Worm (Caenorhabditis elegans): ENCODE measurements around the gene T11B7.1.

The T11B7.1 gene

DNA sequence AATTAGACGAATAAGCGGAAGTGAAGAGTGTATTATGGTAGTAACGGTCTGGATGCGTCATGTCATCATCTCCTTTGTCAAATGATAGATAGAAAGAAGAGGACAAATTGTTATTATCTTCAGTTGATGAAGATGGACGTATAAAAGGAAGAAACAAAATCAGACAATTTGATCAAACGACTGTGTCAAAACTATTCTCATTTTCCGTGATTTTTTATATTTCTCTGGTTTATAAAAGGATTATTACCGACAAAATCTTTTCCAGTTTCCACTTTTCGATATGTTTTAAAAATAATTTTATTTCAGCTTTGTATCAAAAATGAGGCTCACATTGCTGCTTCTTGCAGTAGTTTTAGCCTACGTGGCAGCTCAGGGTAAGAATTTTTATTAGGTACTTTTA lies 24.5 kb upstream of the T11B7.1 start, which contains the start of gene grsp-2:
Gene grsp-2, plus strand, starts transcription at position 301 of the 400 bp plus-strand sequence.
- no peak for TF ChIP-seq lin-39 (tag; optimal IDR thresholded peaks at IDR 0.05)
- TF ChIP-seq sma-3 (GFP tag; optimal IDR thresholded peaks at IDR 0.05) = peak; percentile 35
- no peak for TF ChIP-seq elt-1 (tag; optimal IDR thresholded peaks at IDR 0.05)

DNA sequence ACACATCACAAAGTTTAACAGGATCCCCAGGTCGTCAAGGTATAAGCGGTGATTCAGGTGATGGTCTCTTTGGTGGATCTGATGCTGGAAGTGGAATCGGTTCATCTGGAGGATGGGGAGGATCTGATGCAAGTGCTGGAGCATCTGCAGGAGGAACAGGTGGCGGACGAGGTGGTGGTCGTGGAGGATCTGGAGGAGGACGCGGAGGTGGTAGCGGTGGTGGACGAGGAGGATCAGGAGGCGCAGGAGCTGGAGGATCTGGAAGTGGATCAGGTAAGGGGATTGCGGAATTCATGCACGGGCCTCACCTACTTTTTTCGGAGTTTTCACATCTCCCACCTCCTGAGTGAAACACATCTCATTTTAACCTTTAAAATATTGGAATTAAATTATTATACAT lies 23.9 kb upstream of the T11B7.1 start:
- no peak for TF ChIP-seq lin-11 (tag; optimal IDR thresholded peaks at IDR 0.05)
- no peak for TF ChIP-seq sem-4 (tag; optimal IDR thresholded peaks at IDR 0.05)

DNA sequence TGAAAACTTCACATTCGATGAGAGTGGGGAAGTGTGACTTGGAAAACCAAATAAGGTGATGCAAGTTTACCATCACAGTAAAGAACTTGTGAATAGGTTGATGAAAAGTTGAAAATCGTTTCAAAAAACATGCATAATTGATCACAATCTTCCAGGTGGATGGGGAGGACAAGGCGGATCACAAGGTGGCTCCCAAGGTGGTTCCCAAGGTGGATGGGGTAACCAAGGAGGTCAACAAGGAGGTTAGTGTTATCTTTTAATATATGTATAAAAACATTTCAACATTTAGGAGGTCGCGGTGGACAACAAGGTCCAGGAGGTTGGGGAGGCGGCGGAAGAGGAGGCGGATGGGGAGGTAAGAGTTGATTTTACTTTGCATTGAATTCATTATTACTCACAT lies 22.9 kb upstream of the T11B7.1 start, which contains the start of gene T28C6.10:
Gene T28C6.10, plus strand, starts transcription at position 301 of the 400 bp plus-strand sequence.
- TF ChIP-seq ztf-11 (tag; optimal IDR thresholded peaks at IDR 0.05) (no peak), nhr-21 (tag; optimal IDR thresholded peaks at IDR 0.05) (no peak), mab-5 (tag; optimal IDR thresholded peaks at IDR 0.05) (no peak), nhr-77 (tag; optimal IDR thresholded peaks at IDR 0.05) (no peak), alr-1 (tag; optimal IDR thresholded peaks at IDR 0.05) (no peak)

DNA sequence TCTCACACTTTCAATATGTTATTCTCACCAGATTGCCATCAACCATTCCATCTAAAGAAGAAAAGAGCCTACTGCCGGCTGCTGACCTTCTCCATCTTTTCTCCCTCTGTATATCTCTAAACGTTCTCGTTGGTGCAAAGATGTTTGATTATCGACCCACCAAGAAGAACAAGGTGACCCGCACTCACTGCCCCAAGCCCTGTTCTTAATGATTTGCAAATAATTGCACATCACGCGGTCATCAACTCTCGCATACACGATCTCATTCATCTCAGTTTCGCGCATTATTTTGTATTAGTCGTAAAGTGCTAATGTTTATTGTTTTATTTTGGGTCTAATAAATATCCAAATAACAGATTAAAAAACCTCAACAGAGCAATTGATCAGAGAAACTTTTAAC lies 21.0 kb upstream of the T11B7.1 start:
- TF ChIP-seq nhr-25 (tag; optimal IDR thresholded peaks at IDR 0.05) = peak; percentile 12
- no peak for TF ChIP-seq nhr-129 (tag; optimal IDR thresholded peaks at IDR 0.05)
- no peak for TF ChIP-seq crh-2 (tag; optimal IDR thresholded peaks at IDR 0.05)
- TF ChIP-seq ztf-11 (tag; optimal IDR thresholded peaks at IDR 0.05) = no peak
- no peak for TF ChIP-seq mdl-1 (tag; optimal IDR thresholded peaks at IDR 0.05)
- TF ChIP-seq unc-55 (GFP tag; optimal IDR thresholded peaks at IDR 0.05) = no peak
- no peak for TF ChIP-seq sem-4 (tag; optimal IDR thresholded peaks at IDR 0.05)
- TF ChIP-seq ztf-4 (tag; optimal IDR thresholded peaks at IDR 0.05) = no peak

DNA sequence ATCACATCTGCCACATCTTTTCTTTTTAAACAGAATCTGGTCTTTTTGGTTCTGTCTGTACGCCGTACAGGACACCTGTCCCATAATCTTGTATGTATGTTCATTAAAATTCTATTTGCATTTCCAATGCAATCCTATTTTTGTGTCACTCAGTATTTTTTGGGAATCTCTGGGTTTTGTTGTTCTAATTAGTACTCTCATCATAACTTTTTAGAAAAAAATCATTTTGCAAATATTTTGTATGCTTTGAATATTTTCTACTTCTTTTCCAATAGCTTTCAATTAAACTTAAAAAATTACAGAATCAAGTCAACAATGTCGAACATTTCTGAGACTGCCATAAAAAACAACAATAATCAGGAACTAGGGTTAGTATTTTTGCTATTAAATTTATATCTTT lies 20.5 kb upstream of the T11B7.1 start, which contains the start of gene T28C6.3:
Gene T28C6.3, plus strand, starts transcription at position 301 of the 400 bp plus-strand sequence.
- no peak for TF ChIP-seq nhr-21 (tag; optimal IDR thresholded peaks at IDR 0.05)
- no peak for TF ChIP-seq unc-39 (tag; optimal IDR thresholded peaks at IDR 0.05)
- TF ChIP-seq ZK546.5 (tag; optimal IDR thresholded peaks at IDR 0.05) = no peak
- no peak for TF ChIP-seq nhr-23 (tag; optimal IDR thresholded peaks at IDR 0.05)
- no peak for TF ChIP-seq nhr-11 (tag; optimal IDR thresholded peaks at IDR 0.05)
- no peak for TF ChIP-seq elt-1 (tag; optimal IDR thresholded peaks at IDR 0.05)
- TF ChIP-seq sma-9 (GFP tag; optimal IDR thresholded peaks at IDR 0.05) = no peak
- TF ChIP-seq sma-9 (tag; optimal IDR thresholded peaks at IDR 0.05) = no peak
- TF ChIP-seq skn-1 (tag; optimal IDR thresholded peaks at IDR 0.05) = no peak
- TF ChIP-seq nhr-77 (tag; optimal IDR thresholded peaks at IDR 0.05) = no peak
- no peak for TF ChIP-seq ceh-16 (tag; optimal IDR thresholded peaks at IDR 0.05)
- TF ChIP-seq gmeb-1 (tag; optimal IDR thresholded peaks at IDR 0.05) = no peak
- TF ChIP-seq unc-62 (GFP tag; optimal IDR thresholded peaks at IDR 0.05) = no peak
- TF ChIP-seq nhr-25 (tag; optimal IDR thresholded peaks at IDR 0.05) = no peak

DNA sequence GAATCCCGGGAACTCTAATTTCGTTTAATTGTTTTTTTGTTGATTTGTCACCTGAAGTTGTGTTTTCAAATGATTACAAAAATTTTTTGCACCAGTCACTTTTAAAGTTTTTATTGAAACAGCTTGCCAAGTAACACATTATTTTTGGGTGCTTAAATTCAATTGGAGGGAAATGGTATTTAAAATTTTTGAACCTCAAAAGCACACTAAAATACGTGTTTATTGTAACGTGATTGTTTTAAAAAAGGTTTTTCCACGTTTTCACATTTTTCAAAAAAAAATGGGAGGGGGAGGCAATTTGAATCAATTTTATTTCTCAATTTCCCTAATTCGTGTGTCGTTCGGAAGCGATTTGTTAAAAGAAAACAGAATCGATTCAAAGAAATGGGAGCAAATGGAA lies 19.4 kb upstream of the T11B7.1 start, which contains the start of gene T28C6.5:
Gene T28C6.5, plus strand, starts transcription at position 301 of the 400 bp plus-strand sequence.
- TF ChIP-seq nhr-25 (tag; optimal IDR thresholded peaks at IDR 0.05) = no peak
- TF ChIP-seq sma-9 (GFP tag; optimal IDR thresholded peaks at IDR 0.05) = no peak
- no peak for TF ChIP-seq sma-9 (tag; optimal IDR thresholded peaks at IDR 0.05)
- no peak for TF ChIP-seq mdl-1 (tag; optimal IDR thresholded peaks at IDR 0.05)
- TF ChIP-seq zag-1 (tag; optimal IDR thresholded peaks at IDR 0.05) = no peak
- TF ChIP-seq lin-39 (tag; optimal IDR thresholded peaks at IDR 0.05) = no peak

DNA sequence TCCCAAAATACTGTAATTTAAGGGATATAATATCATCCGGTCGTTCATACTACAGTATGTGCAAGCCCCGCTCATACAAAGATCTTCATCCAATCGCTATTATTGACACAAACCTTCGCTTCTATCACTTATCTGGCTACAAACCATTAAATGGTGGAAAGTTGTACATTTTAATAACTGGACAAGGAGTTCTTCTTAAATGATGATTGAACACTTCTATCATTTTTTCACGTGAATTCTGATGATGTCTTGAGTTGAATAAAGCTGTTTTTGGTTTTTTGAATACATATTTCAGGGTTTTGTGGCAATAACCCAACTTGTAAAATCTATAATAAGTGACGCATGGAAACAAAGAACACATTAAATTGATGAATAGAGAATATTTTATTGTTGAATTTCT lies 17.9 kb upstream of the T11B7.1 start:
- TF ChIP-seq nhr-77 (tag; optimal IDR thresholded peaks at IDR 0.05) (no peak), crh-2 (tag; optimal IDR thresholded peaks at IDR 0.05) (peak; percentile 24), lin-13 (GFP tag; optimal IDR thresholded peaks at IDR 0.05) (peak; percentile 13), gmeb-1 (tag; optimal IDR thresholded peaks at IDR 0.05) (no peak), ceh-82 (tag; optimal IDR thresholded peaks at IDR 0.05) (no peak), nhr-25 (tag; optimal IDR thresholded peaks at IDR 0.05) (peak; percentile 41), sma-3 (GFP tag; optimal IDR thresholded peaks at IDR 0.05) (peak; percentile 41), ztf-4 (tag; optimal IDR thresholded peaks at IDR 0.05) (no peak), nhr-21 (tag; optimal IDR thresholded peaks at IDR 0.05) (peak; percentile 25), fos-1 (tag; optimal IDR thresholded peaks at IDR 0.05) (peak; percentile 8), aly-2 (tag; optimal IDR thresholded peaks at IDR 0.05) (no peak)
